Fruit fly (Drosophila melanogaster): Measurements from ENCODE around the gene Teh1.
A peak's percentile ranks its signal among the peaks of the same experiment; 100 is the strongest.

Teh1 gene

DNA sequence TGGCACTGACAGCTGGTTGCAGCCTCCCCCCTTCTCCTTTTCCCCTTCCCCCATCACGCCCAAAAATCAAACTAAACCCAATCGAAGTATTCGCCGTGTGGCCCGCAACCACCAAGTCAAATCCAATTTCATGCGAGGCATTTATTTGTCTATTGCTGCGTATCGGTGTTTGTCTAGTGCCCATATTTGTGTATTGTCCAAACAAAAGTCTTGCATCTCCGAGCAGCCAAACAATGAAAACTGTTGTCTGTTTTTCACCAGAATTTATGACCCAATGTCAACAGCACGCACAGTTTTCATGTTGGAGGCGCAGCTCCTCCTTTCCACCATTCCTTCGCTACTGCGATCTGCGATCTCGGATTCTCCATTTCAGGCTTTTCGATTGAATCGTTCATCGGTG lies 2.0 kb upstream of the Teh1 start:
- TF ChIP-seq CG14711 (tag; optimal IDR thresholded peaks at IDR 0.05) (no peak), CG33017 (tag; optimal IDR thresholded peaks at IDR 0.05) (no peak), CG11617 (GFP tag; optimal IDR thresholded peaks at IDR 0.05) (no peak), Crg-1 (GFP tag; optimal IDR thresholded peaks at IDR 0.05) (no peak), Clk (GFP tag; optimal IDR thresholded peaks at IDR 0.05) (no peak), Mnt (GFP tag; optimal IDR thresholded peaks at IDR 0.05) (no peak), CG1620 (GFP tag; optimal IDR thresholded peaks at IDR 0.05) (no peak), bab1 (GFP tag; optimal IDR thresholded peaks at IDR 0.05) (no peak), CG7045 (GFP tag; optimal IDR thresholded peaks at IDR 0.05) (no peak)

- TF ChIP-seq Clk (GFP tag; optimal IDR thresholded peaks at IDR 0.05) (no peak), CG7045 (GFP tag; optimal IDR thresholded peaks at IDR 0.05) (no peak), CG11617 (GFP tag; optimal IDR thresholded peaks at IDR 0.05) (no peak), CG1620 (GFP tag; optimal IDR thresholded peaks at IDR 0.05) (no peak), ovo (GFP tag; optimal IDR thresholded peaks at IDR 0.05) (no peak), cic (GFP tag; optimal IDR thresholded peaks at IDR 0.05) (no peak), CG33017 (tag; optimal IDR thresholded peaks at IDR 0.05) (no peak), bab1 (GFP tag; optimal IDR thresholded peaks at IDR 0.05) (no peak)
These were observed 848 bp upstream of the Teh1 start for dm6 chr3R:9868538-9869398.

DNA sequence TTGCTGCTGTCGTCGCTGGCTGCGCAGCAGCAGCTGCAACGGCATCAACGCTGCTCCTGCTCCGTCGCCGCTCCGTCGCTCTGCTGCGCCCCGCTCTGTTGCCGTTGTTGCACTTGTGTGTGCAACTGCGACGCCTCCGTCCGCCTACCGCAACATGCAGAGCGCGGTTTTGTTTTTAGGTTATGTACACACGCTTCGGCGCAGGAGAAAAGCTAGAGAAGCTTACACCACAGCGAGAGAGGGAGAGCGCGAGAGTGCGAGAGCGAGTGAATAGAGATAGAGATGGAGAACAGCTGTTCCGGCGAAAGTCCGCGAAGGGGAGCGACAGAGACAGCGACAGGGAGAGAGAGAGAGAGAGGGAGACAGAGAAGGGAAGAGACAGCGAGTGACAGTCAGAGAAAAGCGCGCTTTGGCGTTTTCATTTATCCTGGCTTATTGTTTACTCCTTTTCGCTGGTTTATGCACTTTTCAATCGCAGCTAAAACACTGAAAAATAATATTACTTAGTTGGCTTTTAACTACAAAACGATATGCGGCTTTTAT lies 2.0 kb downstream of the Teh1 start:
- no peak for TF ChIP-seq tj (GFP tag; optimal IDR thresholded peaks at IDR 0.05)
- no peak for TF ChIP-seq kay (GFP tag; ENCODE audit: borderline replicate concordance)
- no peak for TF ChIP-seq Clk (GFP tag; optimal IDR thresholded peaks at IDR 0.05)
- no peak for TF ChIP-seq CG12768 (GFP tag; optimal IDR thresholded peaks at IDR 0.05)

DNA sequence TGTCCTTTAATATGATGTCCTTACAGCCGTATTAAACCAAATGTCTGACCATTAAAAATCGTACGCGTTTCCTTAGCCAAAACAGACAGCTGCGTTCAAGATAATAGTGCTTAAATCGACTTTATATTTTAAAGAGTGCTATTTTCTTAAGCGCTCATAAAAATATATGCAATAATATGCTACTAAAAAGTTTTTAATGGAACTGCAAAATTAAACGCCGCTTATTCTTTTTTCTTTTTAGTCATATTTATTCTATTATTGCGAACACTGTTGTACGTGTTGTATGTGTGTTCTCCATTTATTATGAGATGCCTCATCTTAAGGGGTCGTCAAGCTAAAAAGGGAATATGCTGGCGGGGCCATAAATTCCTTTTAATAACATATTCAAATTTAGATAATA lies 7.4 kb downstream of the Teh1 start:
- no peak for TF ChIP-seq Mnt (GFP tag; optimal IDR thresholded peaks at IDR 0.05)

DNA sequence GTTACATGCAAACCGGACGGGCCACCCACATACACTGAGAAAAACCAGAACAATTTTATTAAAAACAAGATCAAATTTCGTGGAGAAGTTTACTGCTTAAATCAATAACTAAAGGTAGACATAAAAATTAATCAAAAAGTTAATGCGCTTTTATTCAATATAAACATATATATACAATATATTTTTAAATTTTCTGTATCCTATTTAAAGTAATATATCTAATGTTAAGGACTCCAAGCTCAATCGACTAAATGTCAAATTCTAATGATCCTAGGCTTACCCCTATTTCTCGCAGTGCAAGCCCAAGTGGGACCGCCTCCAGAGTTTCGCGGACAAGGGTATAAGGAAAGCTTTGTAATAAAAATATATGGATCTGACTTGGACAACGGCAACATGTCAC lies 10.1 kb downstream of the Teh1 start:
- TF ChIP-seq CG7045 (GFP tag; optimal IDR thresholded peaks at IDR 0.05): peak; percentile 16
- no peak for TF ChIP-seq tj (GFP tag; optimal IDR thresholded peaks at IDR 0.05)

- TF ChIP-seq pad (GFP tag; optimal IDR thresholded peaks at IDR 0.05) (no peak), kay (GFP tag; ENCODE audit: borderline replicate concordance) (no peak), ovo (GFP tag; optimal IDR thresholded peaks at IDR 0.05) (no peak), CG1620 (GFP tag; optimal IDR thresholded peaks at IDR 0.05) (no peak), CG7045 (GFP tag; optimal IDR thresholded peaks at IDR 0.05) (no peak), Crg-1 (GFP tag; optimal IDR thresholded peaks at IDR 0.05) (no peak), CG7101 (tag; optimal IDR thresholded peaks at IDR 0.05) (no peak), toe (GFP tag; optimal IDR thresholded peaks at IDR 0.05) (no peak), CG5204 (GFP tag; optimal IDR thresholded peaks at IDR 0.05) (no peak), tj (GFP tag; optimal IDR thresholded peaks at IDR 0.05) (no peak), Clk (GFP tag; optimal IDR thresholded peaks at IDR 0.05) (no peak), CG14711 (tag; optimal IDR thresholded peaks at IDR 0.05) (no peak), CG33017 (tag; optimal IDR thresholded peaks at IDR 0.05) (no peak), bab1 (GFP tag; optimal IDR thresholded peaks at IDR 0.05) (no peak)
These were observed 16.3 kb downstream of the Teh1 start for dm6 chr3R:9851653-9852052.

- no peak for TF ChIP-seq CG11617 (GFP tag; optimal IDR thresholded peaks at IDR 0.05)
- no peak for TF ChIP-seq toe (GFP tag; optimal IDR thresholded peaks at IDR 0.05)
- TF ChIP-seq CG7045 (GFP tag; optimal IDR thresholded peaks at IDR 0.05): no peak
- TF ChIP-seq CG5204 (GFP tag; optimal IDR thresholded peaks at IDR 0.05): no peak
- no peak for TF ChIP-seq pad (GFP tag; optimal IDR thresholded peaks at IDR 0.05)
- no peak for TF ChIP-seq CG12768 (GFP tag; optimal IDR thresholded peaks at IDR 0.05)
- no peak for TF ChIP-seq ovo (GFP tag; optimal IDR thresholded peaks at IDR 0.05)
These were observed 44.2 kb downstream of the Teh1 start, which contains the start of gene CG34302 for dm6 chr3R:9823723-9824122. TSS of gene CG34302 (minus strand) at chr3R:9823823.

dm6 chr3R:9821091-9821490 lies 46.8 kb downstream of the Teh1 start, which contains the start of gene CG42857:
TSS of gene CG42857 (minus strand) at chr3R:9821191.
- no peak for TF ChIP-seq cnc (optimal IDR thresholded peaks at IDR 0.05)
- no peak for TF ChIP-seq bab1 (GFP tag; optimal IDR thresholded peaks at IDR 0.05)
- TF ChIP-seq CG11617 (GFP tag; optimal IDR thresholded peaks at IDR 0.05): no peak

Measured in whole organism, adult.